Worm (Caenorhabditis elegans) whole organism, L3 larva: ENCODE measurements around the gene mbk-2.

ENCODE experiments used
- ZK546.5 ChIP-seq: sonication (generic microtip); optimal IDR thresholded peaks from 2 replicates; lab custom pipeline; 2017; ENCODE audit warnings: missing biosample characterization, missing genetic modification characterization
- aly-2 ChIP-seq: fragments of 150-350 bp; optimal IDR thresholded peaks from 2 replicates; lab custom pipeline; 2014; ENCODE audit warnings: missing biosample characterization, missing genetic modification characterization
- nhr-67 ChIP-seq: fragments of 150-350 bp; optimal IDR thresholded peaks from 2 replicates; lab custom pipeline; 2014; ENCODE audit warnings: missing biosample characterization, missing genetic modification characterization

- TF ChIP-seq aly-2 (tag; lab: Kevin White, UChicago): no peak
- no peak for TF ChIP-seq ZK546.5 (tag; lab: Kevin White, UChicago)
- no peak for TF ChIP-seq nhr-67
These were observed 17.3 kb upstream of the mbk-2 start, which contains the start of gene K10D11.5 for ce11 chrIV:12991629-12992028.
